Worm (Caenorhabditis elegans) whole organism, L3 larva: ENCODE measurements around the gene smvt-1.

Experiments used
- aly-2 ChIP-seq: fragments of 150-350 bp; optimal IDR thresholded peaks from 2 replicates; lab custom pipeline; 2014; ENCODE audit warnings: missing biosample characterization, missing genetic modification characterization
- ama-1 ChIP-seq: fragments of 150-350 bp; optimal IDR thresholded peaks from 2 replicates; lab custom pipeline; 2018
- jun-1 ChIP-seq: fragments of 150-350 bp; optimal IDR thresholded peaks from 2 replicates; lab custom pipeline; 2014; ENCODE audit warnings: missing biosample characterization, missing genetic modification reagents, missing genetic modification characterization
- nhr-77 ChIP-seq: fragments of 150-350 bp; optimal IDR thresholded peaks from 2 replicates; lab custom pipeline; 2014; ENCODE audit warnings: missing biosample characterization, missing genetic modification characterization
- pqm-1 ChIP-seq: fragments of 150-350 bp; optimal IDR thresholded peaks from 2 replicates; lab custom pipeline; 2017; ENCODE audit warnings: missing biosample characterization, missing genetic modification characterization, inconsistent platforms

- TF ChIP-seq nhr-77 (tag; lab: Kevin White, UChicago): no peak
- TF ChIP-seq pqm-1 (tag; lab: Kevin White, UChicago): no peak
- no peak for TF ChIP-seq ama-1
- TF ChIP-seq aly-2 (tag; lab: Kevin White, UChicago): no peak
- no peak for TF ChIP-seq jun-1 (tag; lab: Kevin White, UChicago)
These were observed 28.7 kb upstream of the smvt-1 start, which contains the start of gene ttr-42 for ce11 chrX:2577442-2577841.
